Fruit fly (Drosophila melanogaster): ENCODE measurements around the gene CG3348.

The CG3348 gene

dm6 chr3R:27281022-27281810, 10.8 kb downstream of the CG3348 start:
- no peak for TF ChIP-seq EcR (GFP tag; optimal IDR thresholded peaks at IDR 0.05)
- TF ChIP-seq Dll (optimal IDR thresholded peaks at IDR 0.05): peak; percentile 70

- TF ChIP-seq pan (optimal IDR thresholded peaks at IDR 0.05) (no peak), usp (GFP tag; optimal IDR thresholded peaks at IDR 0.05) (no peak), Dll (optimal IDR thresholded peaks at IDR 0.05) (no peak), psq (optimal IDR thresholded peaks at IDR 0.05) (no peak), EcR (GFP tag; optimal IDR thresholded peaks at IDR 0.05) (no peak), CG8478 (optimal IDR thresholded peaks at IDR 0.05) (no peak)
Observed at dm6 chr3R:27279478-27279877, 12.5 kb downstream of the CG3348 start.

dm6 chr3R:27274533-27275447, 17.2 kb downstream of the CG3348 start, which contains the start of gene CG5938:
TSS of gene CG5938 (plus strand) at chr3R:27274794.
- TF ChIP-seq CG8478 (optimal IDR thresholded peaks at IDR 0.05) (no peak), usp (GFP tag; optimal IDR thresholded peaks at IDR 0.05) (no peak), pan (optimal IDR thresholded peaks at IDR 0.05) (no peak), psq (optimal IDR thresholded peaks at IDR 0.05) (no peak), EcR (GFP tag; optimal IDR thresholded peaks at IDR 0.05) (no peak), Dll (optimal IDR thresholded peaks at IDR 0.05) (no peak)

dm6 chr3R:27273118-27274062, 18.6 kb downstream of the CG3348 start, which contains the start of gene CG5934:
TSS of gene CG5934 (plus strand) at chr3R:27273705.
- TF ChIP-seq Dll (optimal IDR thresholded peaks at IDR 0.05) (no peak), CG8478 (optimal IDR thresholded peaks at IDR 0.05) (no peak), psq (optimal IDR thresholded peaks at IDR 0.05) (no peak), usp (GFP tag; optimal IDR thresholded peaks at IDR 0.05) (no peak), EcR (GFP tag; optimal IDR thresholded peaks at IDR 0.05) (no peak), pan (optimal IDR thresholded peaks at IDR 0.05) (no peak)

- TF ChIP-seq pan (optimal IDR thresholded peaks at IDR 0.05) (no peak), usp (GFP tag; optimal IDR thresholded peaks at IDR 0.05) (no peak), psq (optimal IDR thresholded peaks at IDR 0.05) (no peak), Dll (optimal IDR thresholded peaks at IDR 0.05) (no peak), EcR (GFP tag; optimal IDR thresholded peaks at IDR 0.05) (no peak), CG8478 (optimal IDR thresholded peaks at IDR 0.05) (no peak)
Observed at dm6 chr3R:27272233-27272632, 19.8 kb downstream of the CG3348 start.

- TF ChIP-seq CG8478 (optimal IDR thresholded peaks at IDR 0.05): no peak
- TF ChIP-seq usp (GFP tag; optimal IDR thresholded peaks at IDR 0.05): no peak
- TF ChIP-seq EcR (GFP tag; optimal IDR thresholded peaks at IDR 0.05): no peak
Observed at dm6 chr3R:27270379-27271266, 21.4 kb downstream of the CG3348 start.

- no peak for TF ChIP-seq usp (GFP tag; optimal IDR thresholded peaks at IDR 0.05)
- TF ChIP-seq pan (optimal IDR thresholded peaks at IDR 0.05): no peak
- no peak for TF ChIP-seq CG8478 (optimal IDR thresholded peaks at IDR 0.05)
- no peak for TF ChIP-seq Dll (optimal IDR thresholded peaks at IDR 0.05)
- TF ChIP-seq EcR (GFP tag; optimal IDR thresholded peaks at IDR 0.05): no peak
- no peak for TF ChIP-seq psq (optimal IDR thresholded peaks at IDR 0.05)
Observed at dm6 chr3R:27265330-27265729, 26.7 kb downstream of the CG3348 start, which contains the start of the genes CG14262 and CG14260. TSS of gene CG14262 (minus strand) at chr3R:27265430. TSS of gene CG14260 (plus strand) at chr3R:27265457.

- no peak for TF ChIP-seq EcR (GFP tag; optimal IDR thresholded peaks at IDR 0.05)
- TF ChIP-seq pan (optimal IDR thresholded peaks at IDR 0.05): no peak
- peak; percentile 6 for TF ChIP-seq Dll (optimal IDR thresholded peaks at IDR 0.05)
- no peak for TF ChIP-seq usp (GFP tag; optimal IDR thresholded peaks at IDR 0.05)
- no peak for TF ChIP-seq CG8478 (optimal IDR thresholded peaks at IDR 0.05)
Observed at dm6 chr3R:27263434-27264215, 28.4 kb downstream of the CG3348 start, which contains the start of gene woc. TSS of gene woc (minus strand) at chr3R:27264055.

dm6 chr3R:27253921-27254376, 38.1 kb downstream of the CG3348 start:
- TF ChIP-seq pan (optimal IDR thresholded peaks at IDR 0.05): no peak
- no peak for TF ChIP-seq CG8478 (optimal IDR thresholded peaks at IDR 0.05)
- TF ChIP-seq EcR (GFP tag; optimal IDR thresholded peaks at IDR 0.05): no peak
- TF ChIP-seq Dll (optimal IDR thresholded peaks at IDR 0.05): no peak
- TF ChIP-seq usp (GFP tag; optimal IDR thresholded peaks at IDR 0.05): no peak
- TF ChIP-seq psq (optimal IDR thresholded peaks at IDR 0.05): no peak

Data from whole organism.